Fruit fly (Drosophila melanogaster) S2 (cell line): ENCODE results near the gene lwr.

Experiments
- CG8478 ChIP-seq: fragments of >200 bp; optimal IDR thresholded peaks from 2 replicates; lab custom pipeline; 2018
- CTCF ChIP-seq, 2 experiments: fragments of >200 bp; optimal IDR thresholded peaks; 2 replicates each; lab custom pipeline; 2018

DNA sequence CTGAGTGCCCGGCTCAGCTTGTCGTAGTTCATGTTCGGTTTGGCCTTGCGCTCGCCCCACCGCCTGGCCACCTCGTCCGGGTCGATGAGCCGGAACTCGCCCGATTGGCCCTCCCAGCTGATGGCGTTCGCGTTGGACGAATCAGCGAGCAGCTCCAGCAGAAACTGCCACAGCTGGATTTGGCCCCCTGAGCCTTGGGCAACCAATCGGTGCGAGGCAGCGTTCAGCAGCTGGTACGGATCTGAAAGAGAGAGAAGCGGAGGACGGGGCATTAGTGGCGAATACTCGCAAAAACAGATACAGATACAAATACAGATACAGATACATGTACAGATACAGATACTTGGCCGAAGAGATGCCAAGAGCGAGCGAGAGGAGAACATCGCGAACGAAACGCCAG, 5.6 kb upstream of the lwr start:
- TF ChIP-seq CG8478 (lab: Kevin White, UChicago) = no peak
- TF ChIP-seq CTCF (optimal IDR thresholded peaks at IDR 0.05; lab: Kevin White, UChicago) = no peak
